Fruit fly (Drosophila melanogaster) whole organism, wandering third instar larva: ENCODE data around the gene Hipk.

Experiments
- Dfd ChIP-seq: fragments of >200 bp; optimal IDR thresholded peaks from 2 replicates; lab custom pipeline; 2017; ENCODE audit warnings: missing biosample characterization, missing genetic modification characterization
- Dif ChIP-seq: fragments of 200-275, 200-300 bp; sonication (Bioruptor generic); optimal IDR thresholded peaks from 2 replicates; lab custom pipeline; 2018; ENCODE audit warnings: missing biosample characterization, missing genetic modification characterization; ENCODE audit not compliant: partially characterized antibody
- GATAd ChIP-seq: sonication (Bioruptor generic); optimal IDR thresholded peaks from 2 replicates; lab custom pipeline; 2016; ENCODE audit warnings: missing biosample characterization, missing genetic modification characterization
- Myc ChIP-seq: fragments of >200 bp; optimal IDR thresholded peaks from 2 replicates; lab custom pipeline; 2017
- foxo ChIP-seq, 2 experiments: fragments of 200-800 bp; sonication (Bioruptor generic); optimal IDR thresholded peaks; 2 replicates in 1 of 2; 3 replicates in 1 of 2; lab custom pipeline; 2016 to 2017; ENCODE audit warnings: missing biosample characterization in 2 of 2, missing genetic modification characterization in 2 of 2
- sage ChIP-seq: fragments of 200-800 bp; sonication (Bioruptor generic); optimal IDR thresholded peaks from 2 replicates; lab custom pipeline; 2016; ENCODE audit warnings: missing biosample characterization, mild to moderate bottlenecking, missing genetic modification characterization
- usp ChIP-seq: fragments of >200 bp; optimal IDR thresholded peaks from 2 replicates; lab custom pipeline; 2017; ENCODE audit warnings: missing biosample characterization, missing genetic modification characterization
- woc ChIP-seq: sonication (Bioruptor generic); optimal IDR thresholded peaks from 2 replicates; lab custom pipeline; 2016; ENCODE audit warnings: missing biosample characterization, mild to moderate bottlenecking, missing genetic modification characterization

dm6 chr3L:561117-561516 is 18.3 kb downstream of the Hipk start:
- TF ChIP-seq Dfd: peak; percentile 28
- TF ChIP-seq woc: no peak
- no peak for TF ChIP-seq Myc (lab: Kevin White, UChicago)
- TF ChIP-seq Dif: no peak
- TF ChIP-seq usp (GFP tag; lab: Kevin White, UChicago): no peak
- TF ChIP-seq GATAd (GFP tag; lab: Kevin White, UChicago): no peak
- no peak for TF ChIP-seq sage (GFP tag; lab: Kevin White, UChicago)
- no peak for TF ChIP-seq foxo (GFP tag; optimal IDR thresholded peaks at IDR 0.05; lab: Kevin White, UChicago)
